Fruit fly (Drosophila melanogaster) whole organism, prepupa: ENCODE results near the gene CG14664.

Experiments
- CG10631 ChIP-seq: fragments of 200-800 bp; sonication (Bioruptor generic); optimal IDR thresholded peaks from 2 replicates; lab custom pipeline; 2016; ENCODE audit warnings: missing biosample characterization, missing genetic modification characterization
- CG11294 ChIP-seq: fragments of 200-800 bp; sonication (Bioruptor generic); IDR thresholded peaks from 2 replicates; pipeline ENCODE4 v1.3.6; 2022; ENCODE audit warnings: missing biosample characterization, missing genetic modification characterization
- CG11762 ChIP-seq: fragments of 200-800 bp; sonication (Bioruptor generic); optimal IDR thresholded peaks from 3 replicates; lab custom pipeline; 2016; ENCODE audit warnings: missing biosample characterization, missing genetic modification characterization; ENCODE audit not compliant: insufficient read depth
- CG11902 ChIP-seq: fragments of 200-800 bp; sonication (Bioruptor generic); optimal IDR thresholded peaks from 3 replicates; lab custom pipeline; 2016; ENCODE audit warnings: missing biosample characterization, missing genetic modification characterization
- CG15336 ChIP-seq: fragments of 200-800 bp; sonication (Bioruptor generic); IDR thresholded peaks from 2 replicates; pipeline ENCODE4 v1.3.6; 2022; ENCODE audit warnings: missing biosample characterization, missing genetic modification characterization
- CG1621 ChIP-seq: fragments of 200-800 bp; sonication (Bioruptor generic); optimal IDR thresholded peaks from 3 replicates; lab custom pipeline; 2018; ENCODE audit warnings: missing biosample characterization, mild to moderate bottlenecking, missing genetic modification characterization
- CG3032 ChIP-seq: fragments of 200-800 bp; optimal IDR thresholded peaks from 2 replicates; lab custom pipeline; 2019; ENCODE audit warnings: missing biosample characterization, mild to moderate bottlenecking, missing genetic modification characterization, moderate library complexity
- CG31627 ChIP-seq: fragments of 200-800 bp; sonication (Bioruptor generic); optimal IDR thresholded peaks from 3 replicates; lab custom pipeline; 2016; ENCODE audit warnings: missing biosample characterization, missing genetic modification characterization
- CG34406 ChIP-seq: fragments of 200-800 bp; sonication (Bioruptor generic); optimal IDR thresholded peaks from 3 replicates; lab custom pipeline; 2016; ENCODE audit warnings: missing biosample characterization, missing genetic modification characterization
- CG3919 ChIP-seq: fragments of 200-800 bp; sonication (Bioruptor generic); optimal IDR thresholded peaks from 3 replicates; lab custom pipeline; 2016; ENCODE audit warnings: missing biosample characterization, missing genetic modification characterization
- CG4318 ChIP-seq: fragments of 200-800 bp; sonication (Bioruptor generic); optimal IDR thresholded peaks from 3 replicates; lab custom pipeline; 2017; ENCODE audit warnings: missing biosample characterization, mild to moderate bottlenecking, missing genetic modification characterization
- CG6163 ChIP-seq: fragments of 200-800 bp; sonication (Bioruptor generic); IDR thresholded peaks from 3 replicates; pipeline ENCODE4 v1.3.6; 2022; ENCODE audit warnings: missing biosample characterization, missing genetic modification characterization
- CG6276 ChIP-seq: fragments of 200-800 bp; sonication (Bioruptor generic); optimal IDR thresholded peaks from 2 replicates; lab custom pipeline; 2017; ENCODE audit warnings: missing biosample characterization, mild to moderate bottlenecking, missing genetic modification characterization
- CG6792 ChIP-seq: fragments of 200-800 bp; sonication (Bioruptor generic); optimal IDR thresholded peaks from 3 replicates; lab custom pipeline; 2016; ENCODE audit warnings: missing biosample characterization, missing genetic modification characterization
- CG6808 ChIP-seq: fragments of 200-800 bp; sonication (Bioruptor generic); optimal IDR thresholded peaks from 3 replicates; lab custom pipeline; 2017; ENCODE audit warnings: missing biosample characterization, missing genetic modification characterization, mild to moderate bottlenecking, moderate library complexity, missing genetic modification reagents
- CG6854 ChIP-seq: fragments of 200-800 bp; sonication (Bioruptor generic); optimal IDR thresholded peaks from 2 replicates; lab custom pipeline; 2017; ENCODE audit warnings: missing biosample characterization, mild to moderate bottlenecking, missing genetic modification characterization
- CG8119 ChIP-seq: fragments of 200-800 bp; sonication (Bioruptor generic); IDR thresholded peaks from 3 replicates; pipeline ENCODE4 v1.3.6; 2022; ENCODE audit warnings: missing biosample characterization, missing genetic modification characterization
- CG8319 ChIP-seq: fragments of 200-800 bp; sonication (Bioruptor generic); optimal IDR thresholded peaks from 3 replicates; lab custom pipeline; 2016; ENCODE audit warnings: missing biosample characterization, missing genetic modification characterization
- CG8632 ChIP-seq: fragments of 200-800 bp; sonication (Bioruptor generic); optimal IDR thresholded peaks from 3 replicates; lab custom pipeline; 2016; ENCODE audit warnings: missing biosample characterization, missing genetic modification characterization
- CG9139 ChIP-seq: fragments of 200-800 bp; sonication (Bioruptor generic); optimal IDR thresholded peaks from 3 replicates; lab custom pipeline; 2017; ENCODE audit warnings: missing biosample characterization, mild to moderate bottlenecking, missing genetic modification characterization
- Ets21C ChIP-seq: fragments of 200-800 bp; sonication (Bioruptor generic); optimal IDR thresholded peaks from 3 replicates; lab custom pipeline; 2016; ENCODE audit warnings: missing biosample characterization, missing genetic modification characterization
- Ets96B ChIP-seq: fragments of 200-800 bp; optimal IDR thresholded peaks from 2 replicates; lab custom pipeline; 2019; ENCODE audit warnings: missing biosample characterization, mild to moderate bottlenecking, missing genetic modification characterization, moderate library complexity
- Gug ChIP-seq: fragments of 200-800 bp; sonication (Bioruptor generic); IDR thresholded peaks from 2 replicates; pipeline ENCODE4 v1.3.6; 2022; ENCODE audit warnings: missing biosample characterization, missing genetic modification characterization
- Hr38 ChIP-seq: sonication (Bioruptor generic); optimal IDR thresholded peaks from 2 replicates; lab custom pipeline; 2016; ENCODE audit warnings: missing biosample characterization, missing genetic modification characterization
- Hr39 ChIP-seq: fragments of 200-800 bp; sonication (Bioruptor generic); optimal IDR thresholded peaks from 2 replicates; lab custom pipeline; 2016; ENCODE audit warnings: missing biosample characterization, missing genetic modification characterization
- Hr4 ChIP-seq: fragments of 200-800 bp; sonication (Bioruptor generic); optimal IDR thresholded peaks from 3 replicates; lab custom pipeline; 2016; ENCODE audit warnings: missing biosample characterization, missing genetic modification characterization
- Met ChIP-seq: fragments of 200-800 bp; sonication (Bioruptor generic); optimal IDR thresholded peaks from 3 replicates; lab custom pipeline; 2016; ENCODE audit warnings: missing biosample characterization, missing genetic modification characterization
- Smox ChIP-seq: fragments of 200-800 bp; sonication (Bioruptor generic); optimal IDR thresholded peaks from 3 replicates; lab custom pipeline; 2016; ENCODE audit warnings: missing biosample characterization, missing genetic modification characterization
- Sox102F ChIP-seq: fragments of 200-800 bp; sonication (Bioruptor generic); optimal IDR thresholded peaks from 2 replicates; lab custom pipeline; 2016; ENCODE audit warnings: missing biosample characterization, mild to moderate bottlenecking, missing genetic modification characterization
- Sox14 ChIP-seq: fragments of 200-800 bp; sonication (Bioruptor generic); optimal IDR thresholded peaks from 3 replicates; lab custom pipeline; 2016; ENCODE audit warnings: missing biosample characterization, missing genetic modification characterization
- Sox15 ChIP-seq: fragments of 200-800 bp; sonication (Bioruptor generic); optimal IDR thresholded peaks from 3 replicates; lab custom pipeline; 2016; ENCODE audit warnings: missing biosample characterization, missing genetic modification characterization
- achi ChIP-seq: fragments of 200-800 bp; sonication (Bioruptor generic); optimal IDR thresholded peaks from 3 replicates; lab custom pipeline; 2016; ENCODE audit warnings: missing biosample characterization, missing genetic modification characterization
- acj6 ChIP-seq: fragments of 200-800 bp; sonication (Bioruptor generic); optimal IDR thresholded peaks from 3 replicates; lab custom pipeline; 2016; ENCODE audit warnings: missing biosample characterization, missing genetic modification characterization
- dac ChIP-seq: fragments of 200-800 bp; sonication (Bioruptor generic); optimal IDR thresholded peaks from 2 replicates; lab custom pipeline; 2017; ENCODE audit warnings: missing biosample characterization, mild to moderate bottlenecking, missing genetic modification characterization
- dsx ChIP-seq: fragments of 200-800 bp; optimal IDR thresholded peaks from 3 replicates; lab custom pipeline; 2019; ENCODE audit warnings: missing biosample characterization, mild to moderate bottlenecking, missing genetic modification characterization, moderate library complexity; ENCODE audit not compliant: poor library complexity, severe bottlenecking
- eg ChIP-seq: fragments of 200-800 bp; sonication (Bioruptor generic); IDR thresholded peaks from 3 replicates; pipeline ENCODE4 v1.3.6; 2022; ENCODE audit warnings: missing biosample characterization, missing genetic modification characterization
- esn ChIP-seq: fragments of 200-800 bp; sonication (Bioruptor generic); optimal IDR thresholded peaks from 2 replicates; lab custom pipeline; 2016; ENCODE audit warnings: missing biosample characterization, mild to moderate bottlenecking, missing genetic modification characterization, moderate library complexity
- fd85E ChIP-seq: fragments of 200-800 bp; sonication (Bioruptor generic); optimal IDR thresholded peaks from 3 replicates; lab custom pipeline; 2016; ENCODE audit warnings: missing biosample characterization, missing genetic modification characterization
- lz ChIP-seq: fragments of 200-800 bp; sonication (Bioruptor generic); optimal IDR thresholded peaks from 3 replicates; lab custom pipeline; 2016; ENCODE audit warnings: missing biosample characterization, missing genetic modification characterization
- net ChIP-seq: fragments of 200-800 bp; sonication (Bioruptor generic); optimal IDR thresholded peaks from 3 replicates; lab custom pipeline; 2016; ENCODE audit warnings: missing biosample characterization, missing genetic modification characterization
- pdm3 ChIP-seq: fragments of 200-800 bp; sonication (Bioruptor generic); optimal IDR thresholded peaks from 3 replicates; lab custom pipeline; 2016; ENCODE audit warnings: missing biosample characterization, missing genetic modification characterization
- salr ChIP-seq, 2 experiments: fragments of 200-800 bp; sonication (Bioruptor generic); optimal IDR thresholded peaks; 3 replicates each; lab custom pipeline; 2016 to 2018; ENCODE audit warnings: missing biosample characterization in 2 of 2, missing genetic modification characterization in 2 of 2, mild to moderate bottlenecking in 1 of 2
- ss ChIP-seq, 2 experiments: fragments of 200-800 bp; sonication (Bioruptor generic); optimal IDR thresholded peaks; 2 replicates in 1 of 2; 3 replicates in 1 of 2; lab custom pipeline; 2017 to 2018; ENCODE audit warnings: mild to moderate bottlenecking in 2 of 2, missing biosample characterization in 2 of 2, missing genetic modification characterization in 2 of 2, moderate library complexity in 1 of 2
- svp ChIP-seq: fragments of 200-800 bp; sonication (Bioruptor generic); peaks from one replicate; lab custom pipeline; 2016; ENCODE audit warnings: missing biosample characterization, missing genetic modification characterization
- topi ChIP-seq: fragments of 200-800 bp; sonication (Bioruptor generic); optimal IDR thresholded peaks from 3 replicates; lab custom pipeline; 2016; ENCODE audit warnings: missing biosample characterization, missing genetic modification characterization
- vri ChIP-seq: fragments of 200-800 bp; sonication (Bioruptor generic); optimal IDR thresholded peaks from 3 replicates; lab custom pipeline; 2016; ENCODE audit warnings: missing biosample characterization, mild to moderate bottlenecking, missing genetic modification characterization

CG14664 gene

DNA sequence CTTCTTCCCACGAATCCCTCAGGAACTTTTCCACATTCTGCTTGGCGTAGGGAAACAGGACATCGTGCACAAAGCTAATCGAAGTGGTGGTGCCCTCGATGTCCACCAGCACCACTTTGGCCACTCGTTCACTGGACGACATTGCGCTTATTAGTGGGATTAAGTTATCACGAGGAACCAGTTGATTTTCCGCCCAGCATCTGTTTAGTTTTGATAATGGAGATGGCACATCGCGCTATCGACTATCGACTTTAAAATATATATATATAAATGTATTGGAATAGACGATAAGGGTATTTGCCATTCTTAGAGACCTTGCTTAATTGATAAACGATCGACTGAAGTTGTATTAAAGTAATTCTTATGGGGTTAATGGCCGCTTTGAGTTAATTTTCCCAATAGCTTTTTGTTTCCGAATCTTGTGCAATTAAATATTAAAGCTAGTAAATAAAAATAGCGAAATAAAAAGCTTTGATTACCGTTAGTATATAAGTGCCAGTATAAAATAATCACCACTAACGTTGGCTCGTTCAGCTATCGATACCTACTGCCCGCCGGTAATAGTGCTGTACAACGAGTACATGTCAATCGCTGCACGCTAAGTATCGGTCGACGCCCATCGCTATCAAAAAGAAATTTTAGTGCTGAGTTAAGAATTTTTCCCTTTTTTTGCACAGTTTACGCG is 32.7 kb downstream of the CG14664 start, which contains the start of the genes Enoph and Hph (continued):
- TF ChIP-seq CG3919 (GFP tag; lab: Kevin White, UChicago) (peak; percentile 73), CG4318 (GFP tag; lab: Kevin White, UChicago) (peak; percentile 49), CG10631 (GFP tag; lab: Kevin White, UChicago) (peak; percentile 76), Hr4 (GFP tag; lab: Kevin White, UChicago) (peak; percentile 65), lz (peak; percentile 68), CG6163 (GFP tag; lab: Robert Waterston, UW) (0 out of 3 replicates have a peak, but pooled peaks have one; percentile 61), CG1621 (tag; lab: Kevin White, UChicago) (peak; percentile 7), fd85E (GFP tag; lab: Kevin White, UChicago) (no peak), svp (GFP tag; lab: Kevin White, UChicago) (peak; percentile 80), eg (peak; percentile 55; the same call in 2 of the 3 replicates), salr (GFP tag; optimal IDR thresholded peaks at IDR 0.05; lab: Kevin White, UChicago) (peak in 1 of 2 experiments; percentile 72), CG34406 (GFP tag; lab: Kevin White, UChicago) (peak; percentile 50), dsx (peak; percentile 49), topi (GFP tag; lab: Kevin White, UChicago) (peak; percentile 62), Ets21C (peak; percentile 62), dac (GFP tag; lab: Kevin White, UChicago) (peak; percentile 19), achi (GFP tag; lab: Kevin White, UChicago) (peak; percentile 75), CG15336 (0 out of 2 replicates have a peak, but pooled peaks have one; percentile 21), CG6792 (GFP tag; lab: Kevin White, UChicago) (peak; percentile 55), esn (peak; percentile 71), Hr38 (GFP tag; lab: Kevin White, UChicago) (no peak), CG31627 (GFP tag; lab: Kevin White, UChicago) (peak; percentile 76), ss (GFP tag; optimal IDR thresholded peaks at IDR 0.05; lab: Kevin White, UChicago) (peak in 1 of 2 experiments; percentile 57), pdm3 (GFP tag; lab: Kevin White, UChicago) (peak; percentile 64), acj6 (GFP tag; lab: Kevin White, UChicago) (peak; percentile 74)
- TF ChIP-seq, all 60 proteins: peak for 50

DNA sequence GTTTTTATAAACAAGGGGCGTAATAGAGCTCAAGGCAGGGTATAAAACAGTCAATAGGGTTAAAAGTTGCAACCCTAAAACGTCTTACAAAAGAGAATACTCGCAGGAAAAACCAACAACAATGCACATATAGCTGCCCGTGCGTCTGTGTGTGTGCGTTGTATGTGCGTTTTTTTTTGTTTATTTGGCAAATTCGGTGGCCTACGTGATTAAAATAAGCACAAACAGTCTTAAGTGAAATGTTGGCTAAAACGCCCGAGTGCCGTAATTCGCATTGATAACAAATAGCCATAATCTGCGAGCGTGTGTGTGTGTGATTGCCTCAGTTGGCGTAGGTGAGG is 33.2 kb downstream of the CG14664 start:
- TF ChIP-seq vri (peak; percentile 80), CG6276 (GFP tag; lab: Kevin White, UChicago) (no peak), Hr39 (no peak), dsx (no peak)

dm6 chr3R:5261262-5261661 is 37.3 kb downstream of the CG14664 start:
- TF ChIP-seq Sox15 (GFP tag; lab: Kevin White, UChicago) (no peak), Ets96B (tag; lab: Kevin White, UChicago) (no peak), CG34406 (GFP tag; lab: Kevin White, UChicago) (no peak), achi (GFP tag; lab: Kevin White, UChicago) (no peak), CG11294 (GFP tag; lab: Robert Waterston, UW) (no peak), CG3032 (tag; lab: Kevin White, UChicago) (no peak), net (GFP tag; lab: Kevin White, UChicago) (no peak), Met (no peak), vri (peak; percentile 73), CG6808 (GFP tag; lab: Kevin White, UChicago) (no peak), Sox14 (GFP tag; lab: Kevin White, UChicago) (no peak), svp (GFP tag; lab: Kevin White, UChicago) (peak; percentile 81), CG9139 (GFP tag; lab: Kevin White, UChicago) (no peak), eg (0 out of 3 replicates have a peak, but pooled peaks have one; percentile 7), ss (GFP tag; optimal IDR thresholded peaks at IDR 0.05; lab: Kevin White, UChicago) (peak in 1 of 2 experiments; percentile 6), CG11762 (GFP tag; lab: Kevin White, UChicago) (no peak), CG11902 (GFP tag; lab: Kevin White, UChicago) (no peak), dac (GFP tag; lab: Kevin White, UChicago) (no peak), CG8632 (GFP tag; lab: Kevin White, UChicago) (no peak), CG8119 (GFP tag; lab: Robert Waterston, UW) (no peak), Hr4 (GFP tag; lab: Kevin White, UChicago) (no peak), Hr38 (GFP tag; lab: Kevin White, UChicago) (no peak), acj6 (GFP tag; lab: Kevin White, UChicago) (no peak), esn (no peak), Gug (GFP tag; lab: Robert Waterston, UW) (no peak), CG6854 (GFP tag; lab: Kevin White, UChicago) (no peak), CG31627 (GFP tag; lab: Kevin White, UChicago) (no peak), CG15336 (no peak), CG8319 (GFP tag; lab: Kevin White, UChicago) (no peak), Smox (GFP tag; lab: Kevin White, UChicago) (no peak), CG6276 (GFP tag; lab: Kevin White, UChicago) (no peak), Sox102F (GFP tag; lab: Kevin White, UChicago) (no peak), Hr39 (no peak)
